Fruit fly (Drosophila melanogaster) whole organism, embryonic: ENCODE measurements around the gene wge.

Experiments used
- Asciz ChIP-seq: fragments of 200-800 bp; sonication (Bioruptor generic); optimal IDR thresholded peaks from 2 replicates; lab custom pipeline; 2017; ENCODE audit warnings: missing biosample characterization, mild to moderate bottlenecking, missing genetic modification characterization, missing genetic modification reagents
- Blimp-1 ChIP-seq: fragments of 200-800 bp; sonication (Bioruptor generic); optimal IDR thresholded peaks from 3 replicates; lab custom pipeline; 2018; ENCODE audit warnings: missing biosample characterization, missing genetic modification characterization, mild to moderate bottlenecking, moderate library complexity, missing genetic modification reagents
- CG10321 ChIP-seq: fragments of 200-800 bp; sonication (Bioruptor generic); IDR thresholded peaks from 2 replicates; pipeline ENCODE4 v1.3.6; 2022; ENCODE audit warnings: missing biosample characterization, missing genetic modification characterization
- CG12299 ChIP-seq: fragments of 200-800 bp; sonication (Bioruptor generic); optimal IDR thresholded peaks from 2 replicates; lab custom pipeline; 2018; ENCODE audit warnings: missing biosample characterization, mild to moderate bottlenecking, missing genetic modification characterization
- CG12391 ChIP-seq: fragments of 200-800 bp; sonication (Bioruptor generic); optimal IDR thresholded peaks from 3 replicates; lab custom pipeline; 2018; ENCODE audit warnings: missing biosample characterization, mild to moderate bottlenecking, missing genetic modification characterization, moderate library complexity
- CG14860 ChIP-seq: fragments of 200-800 bp; sonication (Bioruptor generic); IDR thresholded peaks from 3 replicates; pipeline ENCODE4 v1.3.6; 2022; ENCODE audit warnings: missing biosample characterization, missing genetic modification characterization; ENCODE audit not compliant: partially characterized antibody
- CG16813 ChIP-seq: fragments of 200-800 bp; sonication (Bioruptor generic); IDR thresholded peaks from 3 replicates; pipeline ENCODE4 v1.3.6; 2022; ENCODE audit warnings: missing biosample characterization, missing genetic modification characterization; ENCODE audit not compliant: partially characterized antibody
- CG17361 ChIP-seq: fragments of 200-800 bp; sonication (Bioruptor generic); IDR thresholded peaks from 3 replicates; pipeline ENCODE4 v1.3.6; 2022; ENCODE audit warnings: missing biosample characterization, missing genetic modification characterization
- CG17568 ChIP-seq: fragments of 200-800 bp; sonication (Bioruptor generic); optimal IDR thresholded peaks from 2 replicates; lab custom pipeline; 2018; ENCODE audit warnings: missing biosample characterization, mild to moderate bottlenecking, missing genetic modification characterization, moderate library complexity
- CG18476 ChIP-seq: fragments of 200-800 bp; sonication (Bioruptor generic); optimal IDR thresholded peaks from 2 replicates; lab custom pipeline; 2016; ENCODE audit warnings: missing biosample characterization, mild to moderate bottlenecking, missing genetic modification characterization
- CG18619 ChIP-seq: fragments of 200-800 bp; sonication (Bioruptor generic); optimal IDR thresholded peaks from 3 replicates; lab custom pipeline; 2017; ENCODE audit warnings: missing biosample characterization, mild to moderate bottlenecking, missing genetic modification characterization
- CG2120 ChIP-seq: fragments of 200-800 bp; sonication (Bioruptor generic); optimal IDR thresholded peaks from 3 replicates; lab custom pipeline; 2016; ENCODE audit warnings: missing biosample characterization, missing genetic modification characterization
- CG30431 ChIP-seq: fragments of 200-800 bp; sonication (Bioruptor generic); optimal IDR thresholded peaks from 2 replicates; lab custom pipeline; 2017; ENCODE audit warnings: missing biosample characterization, missing genetic modification characterization
- CG31388 ChIP-seq: fragments of 200-800 bp; sonication (Bioruptor generic); optimal IDR thresholded peaks from 2 replicates; lab custom pipeline; 2016; ENCODE audit warnings: missing biosample characterization, missing genetic modification characterization
- CG33557 ChIP-seq: fragments of 200-800 bp; sonication (Bioruptor generic); optimal IDR thresholded peaks from 2 replicates; lab custom pipeline; 2019; ENCODE audit warnings: missing biosample characterization, mild to moderate bottlenecking, missing genetic modification characterization, moderate library complexity
- D ChIP-seq, 2 experiments: fragments of 200-800 bp in 1 of 2; fragments of >200 bp in 1 of 2; sonication (Bioruptor generic) in 1 of 2; optimal IDR thresholded peaks; 2 replicates in 1 of 2; 3 replicates in 1 of 2; lab custom pipeline; 2017; ENCODE audit warnings: mild to moderate bottlenecking in 1 of 2, missing biosample characterization in 1 of 2, missing genetic modification characterization in 1 of 2, missing genetic modification reagents in 1 of 2
- D19B ChIP-seq: fragments of 200-800 bp; sonication (Bioruptor generic); optimal IDR thresholded peaks from 2 replicates; lab custom pipeline; 2017; ENCODE audit warnings: missing biosample characterization, mild to moderate bottlenecking, missing genetic modification characterization
- Elba2 ChIP-seq: fragments of 200-800 bp; sonication (Bioruptor generic); optimal IDR thresholded peaks from 3 replicates; lab custom pipeline; 2016; ENCODE audit warnings: missing biosample characterization, missing genetic modification characterization
- H15 ChIP-seq: fragments of 200-800 bp; sonication (Bioruptor generic); IDR thresholded peaks from 3 replicates; pipeline ENCODE4 v1.3.6; 2022; ENCODE audit warnings: missing biosample characterization, missing genetic modification characterization
- H2.0 ChIP-seq: fragments of 200-800 bp; sonication (Bioruptor generic); IDR thresholded peaks from 2 replicates; pipeline ENCODE4 v1.3.6; 2022; ENCODE audit warnings: missing biosample characterization, missing genetic modification characterization
- HLH4C ChIP-seq: fragments of 200-800 bp; sonication (Bioruptor generic); IDR thresholded peaks from 3 replicates; pipeline ENCODE4 v1.3.6; 2022; ENCODE audit warnings: missing biosample characterization, missing genetic modification characterization; ENCODE audit not compliant: partially characterized antibody
- HmgD ChIP-seq: fragments of 200-800 bp; sonication (Bioruptor generic); optimal IDR thresholded peaks from 3 replicates; lab custom pipeline; 2016; ENCODE audit warnings: missing biosample characterization, missing genetic modification characterization
- Hmr ChIP-seq: fragments of 200-800 bp; sonication (Bioruptor generic); optimal IDR thresholded peaks from 3 replicates; lab custom pipeline; 2017; ENCODE audit warnings: mild to moderate bottlenecking, missing biosample characterization, missing genetic modification reagents, missing genetic modification characterization
- Kr ChIP-seq: fragments of 200-800 bp; sonication (Bioruptor generic); optimal IDR thresholded peaks from 2 replicates; lab custom pipeline; 2017; ENCODE audit warnings: missing biosample characterization, mild to moderate bottlenecking, missing genetic modification characterization
- MESR4 ChIP-seq: fragments of 200-800 bp; sonication (Bioruptor generic); optimal IDR thresholded peaks from 2 replicates; lab custom pipeline; 2018; ENCODE audit warnings: missing biosample characterization, mild to moderate bottlenecking, missing genetic modification characterization, moderate library complexity
- Mad ChIP-seq: fragments of 200-800 bp; sonication (Bioruptor generic); optimal IDR thresholded peaks from 2 replicates; lab custom pipeline; 2016; ENCODE audit warnings: missing biosample characterization, missing genetic modification characterization
- Ravus ChIP-seq: fragments of 200-800 bp; sonication (Bioruptor generic); IDR thresholded peaks from 2 replicates; pipeline ENCODE4 v1.3.6; 2022; ENCODE audit warnings: missing biosample characterization, missing genetic modification characterization
- Spps ChIP-seq: fragments of 200-800 bp; sonication (Bioruptor generic); optimal IDR thresholded peaks from 2 replicates; lab custom pipeline; 2018; ENCODE audit warnings: missing biosample characterization, mild to moderate bottlenecking, missing genetic modification characterization
- Trl ChIP-seq, 3 experiments: fragments of >200 bp in 2 of 3; fragments of 200-800 bp in 1 of 3; sonication (Bioruptor generic) in 1 of 3; optimal IDR thresholded peaks; 2 replicates in 1 of 3; 3 replicates in 2 of 3; lab custom pipeline; 2016 to 2017; ENCODE audit warnings: missing biosample characterization in 1 of 3, missing genetic modification characterization in 1 of 3
- aop ChIP-seq: fragments of 200-800 bp; sonication (Bioruptor generic); IDR thresholded peaks from 2 replicates; pipeline ENCODE4 v1.3.6; 2022; ENCODE audit warnings: missing biosample characterization, missing genetic modification characterization
- bbx ChIP-seq: fragments of 200-800 bp; sonication (Bioruptor generic); IDR thresholded peaks from 2 replicates; pipeline ENCODE4 v1.3.6; 2022; ENCODE audit warnings: missing biosample characterization, missing genetic modification characterization; ENCODE audit not compliant: partially characterized antibody
- ci ChIP-seq: fragments of 200-800 bp; sonication (Bioruptor generic); IDR thresholded peaks from 3 replicates; pipeline ENCODE4 v1.3.6; 2022; ENCODE audit warnings: missing biosample characterization, missing genetic modification characterization
- dimm ChIP-seq: fragments of 200-800 bp; sonication (Bioruptor generic); IDR thresholded peaks from 2 replicates; pipeline ENCODE4 v1.3.6; 2022; ENCODE audit warnings: missing biosample characterization, missing genetic modification characterization
- dpn ChIP-seq, 2 experiments: fragments of 200-800 bp; sonication (Bioruptor generic); optimal IDR thresholded peaks; 3 replicates each; lab custom pipeline; 2016; ENCODE audit warnings: missing biosample characterization in 2 of 2, missing genetic modification characterization in 2 of 2
- dysf ChIP-seq: fragments of 200-800 bp; sonication (Bioruptor generic); IDR thresholded peaks from 3 replicates; pipeline ENCODE4 v1.3.6; 2022; ENCODE audit warnings: missing biosample characterization, missing genetic modification characterization
- fru ChIP-seq: fragments of >200 bp; optimal IDR thresholded peaks from 2 replicates; lab custom pipeline; 2017
- fu2 ChIP-seq: fragments of 200-800 bp; sonication (Bioruptor generic); optimal IDR thresholded peaks from 2 replicates; lab custom pipeline; 2016; ENCODE audit warnings: missing biosample characterization, missing genetic modification characterization
- gce ChIP-seq: fragments of 200-800 bp; sonication (Bioruptor generic); IDR thresholded peaks from 3 replicates; pipeline ENCODE4 v1.3.6; 2022; ENCODE audit warnings: missing biosample characterization, missing genetic modification characterization
- gsb-n ChIP-seq: fragments of 200-800 bp; sonication (Bioruptor generic); optimal IDR thresholded peaks from 3 replicates; lab custom pipeline; 2018; ENCODE audit warnings: missing biosample characterization, mild to moderate bottlenecking, missing genetic modification characterization
- hkb ChIP-seq, 2 experiments: fragments of 200-800 bp in 1 of 2; fragments of >200 bp in 1 of 2; sonication (Bioruptor generic) in 1 of 2; IDR thresholded peaks in 1 of 2; optimal IDR thresholded peaks in 1 of 2; 2 replicates each; pipeline versions ENCODE4 v1.3.6 to Lab custom; 2017 to 2022; ENCODE audit warnings: missing biosample characterization in 1 of 2, missing genetic modification characterization in 1 of 2
- jumu ChIP-seq: fragments of 200-800 bp; sonication (Bioruptor generic); optimal IDR thresholded peaks from 3 replicates; lab custom pipeline; 2016; ENCODE audit warnings: missing biosample characterization, missing genetic modification characterization
- nmo ChIP-seq: fragments of 200-800 bp; sonication (Bioruptor generic); optimal IDR thresholded peaks from 2 replicates; lab custom pipeline; 2018; ENCODE audit warnings: missing biosample characterization, mild to moderate bottlenecking, missing genetic modification characterization, moderate library complexity
- nom ChIP-seq: fragments of 200-800 bp; sonication (Bioruptor generic); optimal IDR thresholded peaks from 2 replicates; lab custom pipeline; 2017; ENCODE audit warnings: missing biosample characterization, missing genetic modification characterization, mild to moderate bottlenecking, moderate library complexity, missing genetic modification reagents
- odd ChIP-seq: fragments of 200-800 bp; sonication (Bioruptor generic); optimal IDR thresholded peaks from 2 replicates; lab custom pipeline; 2017; ENCODE audit warnings: missing biosample characterization, mild to moderate bottlenecking, missing genetic modification characterization
- row ChIP-seq: fragments of 200-800 bp; sonication (Bioruptor generic); IDR thresholded peaks from 3 replicates; pipeline ENCODE4 v1.3.6; 2022; ENCODE audit warnings: missing biosample characterization, missing genetic modification characterization
- schlank ChIP-seq: fragments of 200-800 bp; sonication (Bioruptor generic); optimal IDR thresholded peaks from 2 replicates; lab custom pipeline; 2018; ENCODE audit warnings: missing biosample characterization, mild to moderate bottlenecking, missing genetic modification characterization
- shn ChIP-seq: fragments of 200-800 bp; sonication (Bioruptor generic); optimal IDR thresholded peaks from 3 replicates; lab custom pipeline; 2016; ENCODE audit warnings: missing biosample characterization, missing genetic modification characterization
- tna ChIP-seq: fragments of 200-800 bp; sonication (Bioruptor generic); IDR thresholded peaks from 2 replicates; pipeline ENCODE4 v1.3.6; 2022; ENCODE audit warnings: missing biosample characterization, missing genetic modification characterization; ENCODE audit not compliant: partially characterized antibody
- zen ChIP-seq: fragments of 200-800 bp; sonication (Bioruptor generic); optimal IDR thresholded peaks from 3 replicates; lab custom pipeline; 2018; ENCODE audit warnings: missing biosample characterization, mild to moderate bottlenecking, missing genetic modification characterization, moderate library complexity

Gene wge

dm6 chr3R:22668622-22669021 is 52.3 kb downstream of the wge start (continued):
- TF ChIP-seq H2.0 (GFP tag; lab: Robert Waterston, UW) (peak; percentile 65; the same call in 1 of the 2 replicates), row (GFP tag; lab: Robert Waterston, UW) (peak; percentile 69), Kr (GFP tag; lab: Kevin White, UChicago) (no peak), CG12299 (tag; lab: Kevin White, UChicago) (no peak), Spps (tag; lab: Kevin White, UChicago) (no peak), CG18476 (GFP tag; lab: Kevin White, UChicago) (no peak), Asciz (GFP tag; lab: Kevin White, UChicago) (no peak), CG10321 (0 out of 2 replicates have a peak, but pooled peaks have one; percentile 4), gce (GFP tag; lab: Robert Waterston, UW) (no peak), D (optimal IDR thresholded peaks at IDR 0.05; lab: Kevin White, UChicago) (no peak), D (GFP tag; optimal IDR thresholded peaks at IDR 0.05; lab: Kevin White, UChicago) (no peak), CG17568 (GFP tag; lab: Kevin White, UChicago) (no peak), CG16813 (GFP tag; lab: Robert Waterston, UW) (no peak), Ravus (GFP tag; lab: Robert Waterston, UW) (peak; percentile 1; the same call in 1 of the 2 replicates), D19B (GFP tag; lab: Kevin White, UChicago) (no peak), hkb (optimal IDR thresholded peaks at IDR 0.05; lab: Kevin White, UChicago) (no peak), hkb (GFP tag; IDR thresholded peaks at IDR 0.05; lab: Robert Waterston, UW) (peak; percentile 72), Mad (GFP tag; lab: Kevin White, UChicago) (no peak), nom (GFP tag; lab: Kevin White, UChicago) (no peak), H15 (no peak), CG18619 (GFP tag; lab: Kevin White, UChicago) (no peak), CG31388 (no peak), gsb-n (tag; lab: Kevin White, UChicago) (no peak), nmo (peak; percentile 36), CG14860 (GFP tag; lab: Robert Waterston, UW) (no peak), Blimp-1 (GFP tag; lab: Kevin White, UChicago) (no peak), zen (tag; lab: Kevin White, UChicago) (no peak), dpn (GFP tag; optimal IDR thresholded peaks at IDR 0.05; lab: Kevin White, UChicago) (peak in 1 of 2 experiments; percentile 28), CG33557 (GFP tag; lab: Kevin White, UChicago) (no peak), CG12391 (tag; lab: Kevin White, UChicago) (peak; percentile 32), HmgD (GFP tag; lab: Kevin White, UChicago) (no peak), HLH4C (no peak), fu2 (GFP tag; lab: Kevin White, UChicago) (no peak), CG30431 (GFP tag; lab: Kevin White, UChicago) (no peak), tna (GFP tag; lab: Robert Waterston, UW) (no peak), MESR4 (GFP tag; lab: Kevin White, UChicago) (no peak), dimm (GFP tag; lab: Robert Waterston, UW) (no peak), fru (no peak), Trl (optimal IDR thresholded peaks at IDR 0.05; lab: Kevin White, UChicago) (no peak), Trl (GFP tag; optimal IDR thresholded peaks at IDR 0.05; lab: Kevin White, UChicago) (peak; percentile 9), schlank (no peak), shn (GFP tag; lab: Kevin White, UChicago) (no peak), CG17361 (0 out of 3 replicates have a peak, but pooled peaks have one; percentile 22), bbx (no peak), ci (GFP tag; lab: Robert Waterston, UW) (peak; percentile 77), Elba2 (GFP tag; lab: Kevin White, UChicago) (no peak), dysf (GFP tag; lab: Robert Waterston, UW) (peak; percentile 33; the same call in 2 of the 3 replicates), Hmr (GFP tag; lab: Kevin White, UChicago) (no peak), aop (GFP tag; lab: Robert Waterston, UW) (no peak), CG2120 (peak; percentile 24), jumu (no peak), odd (GFP tag; lab: Kevin White, UChicago) (no peak)
